Worm (Caenorhabditis elegans) whole organism, mixed stage, embryonic: ENCODE measurements around the gene nhr-254.

Experiments used
- M03D4.4 ChIP-seq: sonication (generic microtip); optimal IDR thresholded peaks from 2 replicates; lab custom pipeline; 2017; ENCODE audit warnings: mild to moderate bottlenecking, missing genetic modification characterization, missing compliant biosample characterization
- bed-3 ChIP-seq: fragments of 200-800 bp; sonication (Bioruptor generic); optimal IDR thresholded peaks from 3 replicates; lab custom pipeline; 2018; ENCODE audit warnings: mild to moderate bottlenecking, missing genetic modification characterization, moderate library complexity, missing compliant biosample characterization
- ceh-39 ChIP-seq: fragments of 150-350 bp; optimal IDR thresholded peaks from 2 replicates; lab custom pipeline; 2014; ENCODE audit warnings: missing biosample characterization, missing genetic modification characterization
- ceh-43 ChIP-seq: fragments of 200-800 bp; sonication (Bioruptor generic); optimal IDR thresholded peaks from 2 replicates; lab custom pipeline; 2018; ENCODE audit warnings: mild to moderate bottlenecking, missing genetic modification characterization, moderate library complexity, missing compliant biosample characterization
- ceh-83 ChIP-seq: fragments of 200-800 bp; sonication (Bioruptor generic); optimal IDR thresholded peaks from 2 replicates; lab custom pipeline; 2018; ENCODE audit warnings: mild to moderate bottlenecking, missing genetic modification characterization, missing compliant biosample characterization
- cnd-1 ChIP-seq: fragments of 200-800 bp; sonication (Bioruptor generic); optimal IDR thresholded peaks from 2 replicates; lab custom pipeline; 2018; ENCODE audit warnings: mild to moderate bottlenecking, missing genetic modification characterization, missing compliant biosample characterization
- drap-1 ChIP-seq: fragments of 200-800 bp; sonication (Bioruptor generic); optimal IDR thresholded peaks from 3 replicates; lab custom pipeline; 2018; ENCODE audit warnings: mild to moderate bottlenecking, missing genetic modification characterization, missing compliant biosample characterization
- elt-1 ChIP-seq: sonication (generic microtip); optimal IDR thresholded peaks from 2 replicates; lab custom pipeline; 2017; ENCODE audit warnings: missing genetic modification characterization, mild to moderate bottlenecking, missing compliant biosample characterization, antibody characterized with exemption, moderate library complexity, borderline replicate concordance; ENCODE audit not compliant: insufficient read depth
- elt-3 ChIP-seq: fragments of 150-350 bp; optimal IDR thresholded peaks from 2 replicates; lab custom pipeline; 2014; ENCODE audit warnings: missing biosample characterization, missing genetic modification characterization
- flh-1 ChIP-seq: fragments of 200-800 bp; sonication (Bioruptor generic); optimal IDR thresholded peaks from 2 replicates; lab custom pipeline; 2018; ENCODE audit warnings: mild to moderate bottlenecking, missing genetic modification characterization, moderate library complexity, missing compliant biosample characterization
- ham-2 ChIP-seq: fragments of 200-800 bp; sonication (Bioruptor generic); optimal IDR thresholded peaks from 2 replicates; lab custom pipeline; 2018; ENCODE audit warnings: mild to moderate bottlenecking, missing genetic modification characterization, missing compliant biosample characterization
- lin-13 ChIP-seq: fragments of 150-350 bp; optimal IDR thresholded peaks from 2 replicates; lab custom pipeline; 2014; ENCODE audit warnings: missing biosample characterization, missing genetic modification characterization
- lin-32 ChIP-seq: fragments of 200-800 bp; sonication (Bioruptor generic); optimal IDR thresholded peaks from 2 replicates; lab custom pipeline; 2018; ENCODE audit warnings: mild to moderate bottlenecking, missing genetic modification characterization, missing compliant biosample characterization
- lsy-2 ChIP-seq: fragments of 150-350 bp; optimal IDR thresholded peaks from 2 replicates; lab custom pipeline; 2014; ENCODE audit warnings: missing biosample characterization, missing genetic modification characterization
- mab-5 ChIP-seq: fragments of 150-350 bp; optimal IDR thresholded peaks from 2 replicates; lab custom pipeline; 2014; ENCODE audit warnings: missing biosample characterization, missing genetic modification characterization
- mep-1 ChIP-seq: fragments of 150-350 bp; optimal IDR thresholded peaks from 2 replicates; lab custom pipeline; 2017; ENCODE audit warnings: missing biosample characterization, missing genetic modification reagents, missing genetic modification characterization, inconsistent platforms
- mls-2 ChIP-seq: sonication (generic microtip); optimal IDR thresholded peaks from 2 replicates; lab custom pipeline; 2016; ENCODE audit warnings: mild to moderate bottlenecking, missing genetic modification characterization, moderate library complexity, missing compliant biosample characterization
- nhr-12 ChIP-seq: fragments of 150-350 bp; optimal IDR thresholded peaks from 2 replicates; lab custom pipeline; 2014; ENCODE audit warnings: missing biosample characterization, missing genetic modification characterization
- nhr-2 ChIP-seq: fragments of 150-350 bp; optimal IDR thresholded peaks from 2 replicates; lab custom pipeline; 2014; ENCODE audit warnings: missing biosample characterization, missing genetic modification characterization
- nhr-237 ChIP-seq: fragments of 150-350 bp; optimal IDR thresholded peaks from 2 replicates; lab custom pipeline; 2014; ENCODE audit warnings: missing biosample characterization, missing genetic modification characterization
- nhr-28 ChIP-seq: fragments of 150-350 bp; optimal IDR thresholded peaks from 2 replicates; lab custom pipeline; 2014; ENCODE audit warnings: missing biosample characterization, missing genetic modification characterization
- nhr-76 ChIP-seq: sonication (generic microtip); optimal IDR thresholded peaks from 2 replicates; lab custom pipeline; 2017; ENCODE audit warnings: missing biosample characterization, missing genetic modification characterization
- pha-4 ChIP-seq: fragments of 150-350 bp; optimal IDR thresholded peaks from 2 replicates; lab custom pipeline; 2018; ENCODE audit warnings: missing biosample characterization, missing genetic modification reagents, missing genetic modification characterization
- sem-2 ChIP-seq: fragments of 200-800 bp; sonication (Bioruptor generic); optimal IDR thresholded peaks from 2 replicates; lab custom pipeline; 2018; ENCODE audit warnings: mild to moderate bottlenecking, missing genetic modification characterization, missing compliant biosample characterization
- snpc-4 ChIP-seq: fragments of 150-350 bp; optimal IDR thresholded peaks from 2 replicates; lab custom pipeline; 2014; ENCODE audit warnings: missing biosample characterization, missing genetic modification characterization
- sptf-1 ChIP-seq: sonication (generic microtip); optimal IDR thresholded peaks from 2 replicates; lab custom pipeline; 2017; ENCODE audit warnings: mild to moderate bottlenecking, missing genetic modification characterization, moderate library complexity, missing compliant biosample characterization
- tbx-8 ChIP-seq: fragments of 200-800 bp; sonication (Bioruptor generic); optimal IDR thresholded peaks from 2 replicates; lab custom pipeline; 2018; ENCODE audit warnings: mild to moderate bottlenecking, missing genetic modification characterization, moderate library complexity, missing compliant biosample characterization
- unc-120 ChIP-seq: sonication (generic microtip); optimal IDR thresholded peaks from 2 replicates; lab custom pipeline; 2017; ENCODE audit warnings: missing genetic modification characterization, missing compliant biosample characterization; ENCODE audit not compliant: poor library complexity, severe bottlenecking
- unc-39 ChIP-seq: fragments of 150-350 bp; optimal IDR thresholded peaks from 2 replicates; lab custom pipeline; 2014; ENCODE audit warnings: missing biosample characterization, missing genetic modification characterization
- unc-62 ChIP-seq: fragments of 150-350 bp; optimal IDR thresholded peaks from 2 replicates; lab custom pipeline; 2014; ENCODE audit warnings: missing biosample characterization, missing genetic modification reagents, missing genetic modification characterization
- zip-8 ChIP-seq: fragments of 150-350 bp; optimal IDR thresholded peaks from 2 replicates; lab custom pipeline; 2014; ENCODE audit warnings: missing biosample characterization, missing genetic modification characterization
- ztf-11 ChIP-seq: fragments of 150-350 bp; optimal IDR thresholded peaks from 2 replicates; lab custom pipeline; 2014; ENCODE audit warnings: missing biosample characterization, missing genetic modification characterization

The nhr-254 gene

DNA sequence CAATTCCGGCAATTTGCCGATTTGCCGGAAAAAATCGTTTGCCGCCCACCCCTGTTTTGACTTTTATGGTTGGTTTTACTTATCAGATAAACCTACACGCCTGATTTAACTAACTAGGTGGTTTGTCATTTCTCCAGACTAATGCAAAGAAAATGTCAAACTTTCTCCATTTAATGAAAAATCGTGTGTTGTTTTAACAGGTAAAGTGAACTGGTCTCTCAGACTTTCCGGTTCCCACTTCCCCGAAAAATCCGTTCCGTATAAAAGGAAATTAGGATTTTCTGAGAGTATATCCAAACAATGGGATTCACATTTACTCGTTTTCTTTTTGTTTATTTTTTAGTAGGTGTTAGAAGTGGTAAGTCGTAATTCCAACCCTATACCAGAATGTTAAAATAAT is 27.8 kb upstream of the nhr-254 start, which contains the start of gene mltn-6:
mltn-6 (plus strand) TSS at position 301 of the 400 bp plus-strand sequence.
- TF ChIP-seq pha-4 (tag; lab: Kevin White, UChicago) (no peak), nhr-12 (tag; lab: Kevin White, UChicago) (no peak), flh-1 (no peak)

DNA sequence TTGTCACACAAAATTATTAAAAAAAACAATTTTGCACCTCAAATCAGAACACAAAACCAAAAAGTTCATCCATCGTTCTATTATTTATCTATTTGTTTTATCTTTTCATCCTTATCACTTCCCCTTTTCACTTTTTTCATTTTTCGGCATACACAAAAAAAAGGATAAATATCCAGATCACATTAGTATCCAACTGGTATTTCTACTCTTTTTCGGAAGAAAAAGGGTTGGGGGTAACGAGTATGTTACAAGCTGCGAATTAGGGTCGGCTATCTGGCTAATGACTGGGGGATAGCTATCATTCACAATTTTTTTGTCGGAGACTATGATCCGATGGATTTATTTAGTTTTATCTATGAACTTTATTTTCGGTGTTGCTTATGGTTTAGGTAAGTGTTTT is 22.4 kb upstream of the nhr-254 start, which contains the start of gene mltn-7:
mltn-7 (plus strand) TSS at position 301 of the 400 bp plus-strand sequence.
- TF ChIP-seq unc-39 (tag; lab: Kevin White, UChicago), result no peak
- no peak for TF ChIP-seq flh-1
- no peak for TF ChIP-seq lin-32
- TF ChIP-seq M03D4.4, result no peak
- TF ChIP-seq drap-1 (GFP tag; lab: Kevin White, UChicago), result no peak
- TF ChIP-seq mab-5 (tag; lab: Kevin White, UChicago), result no peak
- no peak for TF ChIP-seq sem-2 (GFP tag; lab: Kevin White, UChicago)
- TF ChIP-seq nhr-76 (tag; lab: Kevin White, UChicago), result no peak
- TF ChIP-seq cnd-1 (tag; lab: Kevin White, UChicago), result no peak

DNA sequence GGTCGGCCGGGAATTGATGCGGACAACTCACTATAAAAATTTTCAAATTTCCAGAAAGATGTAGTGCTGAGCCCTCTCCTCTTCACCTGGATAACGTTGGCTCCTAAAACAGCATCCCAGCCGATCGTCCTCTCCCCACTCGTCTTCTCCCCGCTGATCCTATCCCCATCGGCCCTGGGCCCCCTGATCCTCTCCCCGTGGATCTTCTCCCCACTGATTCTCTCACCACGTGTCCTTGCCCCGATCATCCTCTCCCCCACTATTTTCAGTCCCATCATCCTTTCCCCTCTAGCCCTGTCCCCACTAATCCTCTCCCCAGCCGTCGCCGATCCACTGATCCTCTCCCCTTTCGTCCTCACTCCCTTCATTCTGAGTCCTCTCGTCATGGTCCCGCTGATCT is 19.2 kb upstream of the nhr-254 start:
- TF ChIP-seq mls-2 (tag; lab: Kevin White, UChicago) (no peak), mab-5 (tag; lab: Kevin White, UChicago) (no peak), nhr-237 (tag; lab: Kevin White, UChicago) (no peak), unc-39 (tag; lab: Kevin White, UChicago) (no peak), elt-1 (tag; lab: Kevin White, UChicago) (no peak), ceh-83 (GFP tag; lab: Kevin White, UChicago) (no peak), nhr-76 (tag; lab: Kevin White, UChicago) (no peak), nhr-12 (tag; lab: Kevin White, UChicago) (no peak), unc-120 (no peak), M03D4.4 (no peak), ham-2 (no peak), ceh-39 (tag; lab: Kevin White, UChicago) (no peak), sptf-1 (no peak)
- TF ChIP-seq, all 35 proteins: peak for 0

DNA sequence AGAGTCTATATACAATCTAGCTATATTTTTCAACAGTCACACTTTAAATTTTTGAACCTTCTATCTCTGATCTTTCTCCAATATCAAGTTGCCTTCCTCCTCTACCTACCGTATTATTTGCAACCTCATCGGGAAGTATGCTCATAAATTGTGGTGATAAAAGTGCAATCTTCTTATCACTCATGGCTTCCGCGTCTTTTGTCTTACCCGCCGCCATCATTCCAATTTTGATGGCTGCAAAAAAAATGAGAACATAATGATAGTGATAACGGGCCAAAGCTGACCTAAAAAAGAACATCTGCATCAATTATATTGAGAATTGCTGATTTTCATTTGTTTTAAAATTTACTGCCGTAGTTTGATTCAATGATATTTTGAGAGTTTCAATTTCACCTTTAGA is 15.6 kb upstream of the nhr-254 start:
- TF ChIP-seq lin-13 (no peak), nhr-76 (tag; lab: Kevin White, UChicago) (no peak), elt-3 (tag; lab: Kevin White, UChicago) (no peak), bed-3 (no peak), mep-1 (tag; lab: Kevin White, UChicago) (no peak), nhr-12 (tag; lab: Kevin White, UChicago) (no peak), tbx-8 (no peak), unc-62 (GFP tag; lab: Kevin White, UChicago) (no peak), cnd-1 (tag; lab: Kevin White, UChicago) (no peak), nhr-2 (tag; lab: Kevin White, UChicago) (no peak), nhr-28 (no peak), ceh-83 (GFP tag; lab: Kevin White, UChicago) (no peak)

DNA sequence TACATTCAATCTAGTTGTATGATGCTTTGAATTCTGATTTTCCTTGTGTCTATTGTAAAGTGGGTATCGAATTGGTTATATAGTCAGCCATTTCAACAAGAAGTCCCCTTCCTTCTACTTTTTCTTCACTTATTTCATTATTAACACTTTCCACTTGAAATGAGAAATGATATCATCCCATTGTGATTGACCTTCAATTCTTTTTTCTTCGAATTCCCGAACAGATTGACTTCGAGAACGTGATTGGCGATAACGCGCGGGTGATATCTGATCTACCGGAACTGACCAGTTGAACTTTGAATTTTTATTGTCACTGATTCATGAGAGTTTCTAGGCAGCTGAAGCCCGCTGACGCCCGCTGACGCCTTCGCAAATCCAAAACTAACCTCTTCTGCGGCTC is 14.2 kb upstream of the nhr-254 start:
- TF ChIP-seq ztf-11 (no peak), cnd-1 (tag; lab: Kevin White, UChicago) (no peak), flh-1 (no peak), sem-2 (GFP tag; lab: Kevin White, UChicago) (no peak), pha-4 (tag; lab: Kevin White, UChicago) (no peak), M03D4.4 (no peak), ham-2 (no peak), zip-8 (tag; lab: Kevin White, UChicago) (no peak), unc-39 (tag; lab: Kevin White, UChicago) (no peak), unc-62 (GFP tag; lab: Kevin White, UChicago) (no peak), tbx-8 (no peak), snpc-4 (tag; lab: Kevin White, UChicago) (no peak), mls-2 (tag; lab: Kevin White, UChicago) (no peak), nhr-28 (no peak), nhr-12 (tag; lab: Kevin White, UChicago) (no peak), nhr-76 (tag; lab: Kevin White, UChicago) (no peak)

DNA sequence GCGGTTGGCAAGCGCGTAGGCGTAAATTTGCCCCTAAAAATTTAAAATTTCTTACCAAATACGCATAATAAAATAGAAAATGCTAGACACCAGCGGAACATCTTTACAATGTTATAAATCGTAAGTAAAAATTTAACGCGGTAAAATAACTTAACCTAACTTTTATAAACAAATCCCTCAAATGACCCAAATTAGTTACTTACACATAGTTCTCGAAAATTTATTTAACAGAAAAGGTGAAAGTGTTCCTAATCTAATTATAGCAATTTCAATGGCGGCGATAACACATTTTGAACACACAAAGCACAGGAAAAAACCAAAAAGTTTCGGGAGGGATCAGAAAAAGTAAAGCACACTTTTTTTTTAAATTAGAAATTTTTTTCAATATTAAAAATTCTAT is 12.2 kb upstream of the nhr-254 start, which contains the start of gene mltn-8:
mltn-8 (minus strand) TSS at position 101 of the 400 bp plus-strand sequence.
- no peak for TF ChIP-seq lin-32
- TF ChIP-seq nhr-76 (tag; lab: Kevin White, UChicago), result no peak
- TF ChIP-seq M03D4.4, result no peak
- no peak for TF ChIP-seq tbx-8
- no peak for TF ChIP-seq sem-2 (GFP tag; lab: Kevin White, UChicago)
- no peak for TF ChIP-seq mls-2 (tag; lab: Kevin White, UChicago)
- TF ChIP-seq elt-1 (tag; lab: Kevin White, UChicago), result no peak
- TF ChIP-seq mep-1 (tag; lab: Kevin White, UChicago), result no peak
- no peak for TF ChIP-seq pha-4 (tag; lab: Kevin White, UChicago)
- no peak for TF ChIP-seq ham-2
- TF ChIP-seq ceh-43 (GFP tag; lab: Kevin White, UChicago), result no peak
- TF ChIP-seq nhr-2 (tag; lab: Kevin White, UChicago), result no peak
- TF ChIP-seq unc-120, result no peak
- TF ChIP-seq ztf-11, result no peak
- TF ChIP-seq lin-13, result no peak
- TF ChIP-seq ceh-39 (tag; lab: Kevin White, UChicago), result no peak
- TF ChIP-seq cnd-1 (tag; lab: Kevin White, UChicago), result no peak
- TF ChIP-seq nhr-12 (tag; lab: Kevin White, UChicago), result no peak
- TF ChIP-seq lsy-2 (tag; lab: Kevin White, UChicago), result no peak
